Fruit fly (Drosophila melanogaster) whole organism, pupa: ENCODE data around the gene CG1529.

Source experiments
- CG10348 ChIP-seq: fragments of 200-800 bp; sonication (Bioruptor generic); IDR thresholded peaks from 2 replicates; pipeline ENCODE4 v1.3.6; 2022; ENCODE audit warnings: missing biosample characterization, missing genetic modification characterization
- CG12605 ChIP-seq: fragments of 200-800 bp; sonication (Bioruptor generic); IDR thresholded peaks from 2 replicates; pipeline ENCODE4 v1.3.6; 2022; ENCODE audit warnings: missing biosample characterization, missing genetic modification characterization
- CG13204 ChIP-seq: fragments of 200-800 bp; sonication (Bioruptor generic); optimal IDR thresholded peaks from 2 replicates; lab custom pipeline; 2018; ENCODE audit warnings: missing biosample characterization, mild to moderate bottlenecking, missing genetic modification characterization, moderate library complexity
- CG14655 ChIP-seq: fragments of 200-800 bp; sonication (Bioruptor generic); optimal IDR thresholded peaks from 3 replicates; lab custom pipeline; 2017; ENCODE audit warnings: mild to moderate bottlenecking, missing biosample characterization, missing genetic modification reagents, missing genetic modification characterization
- CG15710 ChIP-seq: fragments of 200-800 bp; sonication (Bioruptor generic); optimal IDR thresholded peaks from 2 replicates; lab custom pipeline; 2018; ENCODE audit warnings: missing biosample characterization, mild to moderate bottlenecking, missing genetic modification characterization, moderate library complexity
- CG17806 ChIP-seq: fragments of 200-800 bp; sonication (Bioruptor generic); optimal IDR thresholded peaks from 2 replicates; lab custom pipeline; 2018; ENCODE audit warnings: missing biosample characterization, mild to moderate bottlenecking, missing genetic modification characterization, moderate library complexity
- CG32121 ChIP-seq: fragments of 200-800 bp; sonication (Bioruptor generic); IDR thresholded peaks from 2 replicates; pipeline ENCODE4 v1.3.6; 2022; ENCODE audit warnings: missing biosample characterization, missing genetic modification characterization
- CG34367 ChIP-seq: fragments of 200-800 bp; sonication (Bioruptor generic); optimal IDR thresholded peaks from 2 replicates; lab custom pipeline; 2018; ENCODE audit warnings: missing biosample characterization, mild to moderate bottlenecking, missing genetic modification characterization
- CG4496 ChIP-seq: fragments of 200-800 bp; sonication (Bioruptor generic); IDR thresholded peaks from 3 replicates; pipeline ENCODE4 v1.3.6; 2022; ENCODE audit warnings: missing biosample characterization, missing genetic modification characterization
- CG8159 ChIP-seq: fragments of 200-800 bp; sonication (Bioruptor generic); optimal IDR thresholded peaks from 3 replicates; lab custom pipeline; 2018; ENCODE audit warnings: missing biosample characterization, mild to moderate bottlenecking, missing genetic modification characterization, moderate library complexity
- CG8301 ChIP-seq: fragments of 200-800 bp; sonication (Bioruptor generic); optimal IDR thresholded peaks from 2 replicates; lab custom pipeline; 2018; ENCODE audit warnings: missing biosample characterization, mild to moderate bottlenecking, missing genetic modification characterization
- CG9948 ChIP-seq: fragments of 200-800 bp; sonication (Bioruptor generic); optimal IDR thresholded peaks from 2 replicates; lab custom pipeline; 2018; ENCODE audit warnings: missing biosample characterization, mild to moderate bottlenecking, missing genetic modification characterization, moderate library complexity
- D1 ChIP-seq: fragments of 200-800 bp; sonication (Bioruptor generic); optimal IDR thresholded peaks from 2 replicates; lab custom pipeline; 2018; ENCODE audit warnings: missing biosample characterization, mild to moderate bottlenecking, missing genetic modification characterization, moderate library complexity
- EcR ChIP-seq: fragments of 200-800 bp; sonication (Bioruptor generic); optimal IDR thresholded peaks from 3 replicates; lab custom pipeline; 2019; ENCODE audit warnings: missing biosample characterization, missing genetic modification characterization, mild to moderate bottlenecking, moderate library complexity, missing genetic modification reagents
- Ets98B ChIP-seq: fragments of 200-800 bp; sonication (Bioruptor generic); IDR thresholded peaks from 2 replicates; pipeline ENCODE4 v1.3.6; 2022; ENCODE audit warnings: missing biosample characterization, missing genetic modification characterization
- Pif1A ChIP-seq: fragments of 200-800 bp; sonication (Bioruptor generic); optimal IDR thresholded peaks from 3 replicates; lab custom pipeline; 2016; ENCODE audit warnings: missing biosample characterization, missing genetic modification characterization
- Pif1B ChIP-seq: fragments of 200-800 bp; sonication (Bioruptor generic); optimal IDR thresholded peaks from 3 replicates; lab custom pipeline; 2016; ENCODE audit warnings: missing biosample characterization, missing genetic modification characterization
- Snoo ChIP-seq: fragments of 200-800 bp; sonication (Bioruptor generic); optimal IDR thresholded peaks from 3 replicates; lab custom pipeline; 2017; ENCODE audit warnings: missing biosample characterization, mild to moderate bottlenecking, missing genetic modification characterization, inconsistent platforms
- fd96Ca ChIP-seq: fragments of 200-800 bp; sonication (Bioruptor generic); IDR thresholded peaks from 3 replicates; pipeline ENCODE4 v1.3.6; 2022; ENCODE audit warnings: missing biosample characterization, missing genetic modification characterization
- gl ChIP-seq: fragments of 200-800 bp; sonication (Bioruptor generic); optimal IDR thresholded peaks from 2 replicates; lab custom pipeline; 2018; ENCODE audit warnings: missing biosample characterization, mild to moderate bottlenecking, missing genetic modification characterization
- rn ChIP-seq: fragments of 200-800 bp; sonication (Bioruptor generic); IDR thresholded peaks from 2 replicates; pipeline ENCODE4 v1.3.6; 2022; ENCODE audit warnings: missing biosample characterization, missing genetic modification characterization

CG1529 gene

DNA sequence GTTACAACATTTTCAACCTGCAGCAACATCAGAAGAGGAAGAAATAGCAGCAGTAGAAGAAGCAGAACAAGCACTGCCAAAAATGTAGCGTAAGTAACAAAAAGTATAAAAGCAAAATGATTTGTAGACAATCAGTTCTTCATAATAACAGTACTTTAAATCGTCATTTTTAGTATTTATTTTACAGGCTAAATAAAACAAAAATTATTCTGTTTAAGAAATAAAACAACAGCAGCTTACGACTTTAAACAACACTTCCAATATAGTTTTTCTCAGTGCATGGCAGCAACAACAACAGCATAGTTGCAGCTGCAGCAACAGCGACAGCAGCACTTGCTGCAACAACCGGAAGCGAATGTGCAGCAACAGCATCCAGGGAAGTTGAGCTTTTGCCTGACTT lies 21.2 kb downstream of the CG1529 start:
- peak; percentile 11 for TF ChIP-seq CG34367
- no peak for TF ChIP-seq Snoo (tag; lab: Kevin White, UChicago)
- TF ChIP-seq CG15710 (tag; lab: Kevin White, UChicago), result peak; percentile 42
- no peak for TF ChIP-seq Ets98B (GFP tag; lab: Robert Waterston, UW)
- TF ChIP-seq CG8301, result peak; percentile 35
- peak; percentile 49 for TF ChIP-seq CG14655 (GFP tag; lab: Kevin White, UChicago)
- no peak for TF ChIP-seq gl (tag; lab: Kevin White, UChicago)
- TF ChIP-seq CG10348 (GFP tag; lab: Robert Waterston, UW), result no peak
- TF ChIP-seq CG8159 (tag; lab: Kevin White, UChicago), result peak; percentile 54
- peak; percentile 26 for TF ChIP-seq Pif1A (GFP tag; lab: Kevin White, UChicago)
- peak; percentile 12 for TF ChIP-seq CG9948
- TF ChIP-seq fd96Ca (GFP tag; lab: Robert Waterston, UW), result no peak
- TF ChIP-seq rn (GFP tag; lab: Robert Waterston, UW), result no peak
- no peak for TF ChIP-seq CG13204 (GFP tag; lab: Kevin White, UChicago)
- no peak for TF ChIP-seq CG32121 (GFP tag; lab: Robert Waterston, UW)
- no peak for TF ChIP-seq D1
- TF ChIP-seq Pif1B (GFP tag; lab: Kevin White, UChicago), result no peak
- TF ChIP-seq CG17806 (tag; lab: Kevin White, UChicago), result no peak
- TF ChIP-seq CG12605 (GFP tag; lab: Robert Waterston, UW), result no peak
- 0 out of 3 replicates have a peak, but pooled peaks have one; percentile 18 for TF ChIP-seq CG4496 (GFP tag; lab: Robert Waterston, UW)
- TF ChIP-seq EcR (GFP tag; lab: Kevin White, UChicago), result no peak
- TF ChIP-seq, all 21 proteins: peak for 8

DNA sequence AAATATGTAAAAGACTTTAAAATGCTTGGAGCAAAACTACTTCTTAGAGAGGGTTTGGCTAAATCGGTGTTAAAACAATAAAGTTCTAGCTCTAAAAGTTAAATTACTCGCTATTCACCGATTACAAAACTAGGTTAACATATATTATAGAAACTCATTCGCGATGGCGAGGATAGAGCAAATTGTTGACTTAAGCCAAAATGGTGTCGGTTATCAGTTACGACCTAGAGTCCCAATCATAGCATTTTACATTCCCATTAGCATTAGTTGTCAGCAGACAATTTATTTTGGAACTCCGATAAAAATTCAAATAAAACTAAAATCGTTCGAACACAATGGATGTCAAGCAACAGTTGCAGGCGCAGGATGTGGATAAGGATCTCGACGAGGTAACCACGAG lies 47.4 kb downstream of the CG1529 start, which contains the start of gene CG11666:
TSS of gene CG11666 (plus strand) at position 301 of the 400 bp plus-strand sequence.
- TF ChIP-seq Pif1B (GFP tag; lab: Kevin White, UChicago), result no peak
- TF ChIP-seq CG13204 (GFP tag; lab: Kevin White, UChicago), result no peak
- no peak for TF ChIP-seq CG4496 (GFP tag; lab: Robert Waterston, UW)
- no peak for TF ChIP-seq Ets98B (GFP tag; lab: Robert Waterston, UW)
- TF ChIP-seq CG14655 (GFP tag; lab: Kevin White, UChicago), result no peak
- TF ChIP-seq CG32121 (GFP tag; lab: Robert Waterston, UW), result no peak
- no peak for TF ChIP-seq D1
- no peak for TF ChIP-seq gl (tag; lab: Kevin White, UChicago)
- no peak for TF ChIP-seq CG8301
- no peak for TF ChIP-seq CG12605 (GFP tag; lab: Robert Waterston, UW)
- no peak for TF ChIP-seq CG10348 (GFP tag; lab: Robert Waterston, UW)
- no peak for TF ChIP-seq Pif1A (GFP tag; lab: Kevin White, UChicago)
- no peak for TF ChIP-seq rn (GFP tag; lab: Robert Waterston, UW)
- no peak for TF ChIP-seq CG8159 (tag; lab: Kevin White, UChicago)
- TF ChIP-seq Snoo (tag; lab: Kevin White, UChicago), result no peak
- TF ChIP-seq EcR (GFP tag; lab: Kevin White, UChicago), result no peak
